Fruit fly (Drosophila melanogaster): Measurements from ENCODE around the gene CG7110.

CG7110 gene

dm6 chr2L:13368940-13369339 is 29.9 kb upstream of the CG7110 start, which contains the start of gene CG31855 (continued):
- TF ChIP-seq CG2678 (tag; optimal IDR thresholded peaks at IDR 0.05) (peak; percentile 81), Xrp1 (GFP tag; IDR thresholded peaks at IDR 0.05) (peak; percentile 86), sug (tag; optimal IDR thresholded peaks at IDR 0.05) (peak; percentile 81), Pdp1 (GFP tag; optimal IDR thresholded peaks at IDR 0.05) (peak; percentile 71 to 79), vnd (GFP tag; IDR thresholded peaks at IDR 0.05; ENCODE audit: partially characterized antibody) (0 out of 3 replicates have a peak, but pooled peaks have one; percentile 35), Dfd (GFP tag; optimal IDR thresholded peaks at IDR 0.05) (no peak), CG12744 (GFP tag; optimal IDR thresholded peaks at IDR 0.05) (peak; percentile 63), seq (GFP tag; IDR thresholded peaks at IDR 0.05) (peak; percentile 50; the same call in 1 of the 2 replicates), so (GFP tag; IDR thresholded peaks at IDR 0.05) (peak; percentile 72; the same call in 2 of the 3 replicates), Lhr (GFP tag; optimal IDR thresholded peaks at IDR 0.05) (peak; percentile 12), Hsf (GFP tag; optimal IDR thresholded peaks at IDR 0.05) (peak; percentile 80), wdn (GFP tag; IDR thresholded peaks at IDR 0.05) (peak; percentile 70), CG3281 (GFP tag; optimal IDR thresholded peaks at IDR 0.05) (peak; percentile 84), B-H1 (GFP tag; IDR thresholded peaks at IDR 0.05) (peak; percentile 19; the same call in 1 of the 3 replicates), hbn (GFP tag; IDR thresholded peaks at IDR 0.05; ENCODE audit: partially characterized antibody) (no peak), CG34422 (GFP tag; IDR thresholded peaks at IDR 0.05) (peak; percentile 87), C15 (GFP tag; IDR thresholded peaks at IDR 0.05) (0 out of 3 replicates have a peak, but pooled peaks have one; percentile 53), CG2712 (tag; optimal IDR thresholded peaks at IDR 0.05) (peak; percentile 80), Trl (optimal IDR thresholded peaks at IDR 0.05) (no peak), Trl (GFP tag; optimal IDR thresholded peaks at IDR 0.05) (peak; percentile 79), CG3847 (GFP tag; IDR thresholded peaks at IDR 0.05) (peak; percentile 91), CG1647 (GFP tag; optimal IDR thresholded peaks at IDR 0.05) (peak; percentile 81), Abd-B (GFP tag; optimal IDR thresholded peaks at IDR 0.05) (peak; percentile 30), CG7839 (tag; optimal IDR thresholded peaks at IDR 0.05) (peak; percentile 82), BtbVII (GFP tag; optimal IDR thresholded peaks at IDR 0.05) (peak; percentile 76), toy (GFP tag; IDR thresholded peaks at IDR 0.05) (no peak), stwl (tag; optimal IDR thresholded peaks at IDR 0.05) (peak; percentile 55), Dref (GFP tag; IDR thresholded peaks at IDR 0.05) (0 out of 2 replicates have a peak, but pooled peaks have one; percentile 25), ham (GFP tag; IDR thresholded peaks at IDR 0.05) (peak; percentile 37; the same call in 1 of the 2 replicates), amos (GFP tag; IDR thresholded peaks at IDR 0.05; ENCODE audit: partially characterized antibody) (no peak; the same call in 1 of the 2 replicates), CG11723 (GFP tag; optimal IDR thresholded peaks at IDR 0.05) (peak; percentile 63), pzg (GFP tag; optimal IDR thresholded peaks at IDR 0.05) (peak; percentile 63), CG9437 (GFP tag; optimal IDR thresholded peaks at IDR 0.05) (peak; percentile 68), Lim3 (GFP tag; IDR thresholded peaks at IDR 0.05) (no peak), HLH4C (GFP tag; IDR thresholded peaks at IDR 0.05; ENCODE audit: partially characterized antibody) (no peak), CG17829 (tag; optimal IDR thresholded peaks at IDR 0.05) (peak; percentile 80), Hr3 (GFP tag; optimal IDR thresholded peaks at IDR 0.05) (peak; percentile 82), Chrac-16 (GFP tag; optimal IDR thresholded peaks at IDR 0.05) (peak; percentile 85), gce (GFP tag; IDR thresholded peaks at IDR 0.05) (peak; percentile 35; the same call in 1 of the 3 replicates), CG12942 (GFP tag; optimal IDR thresholded peaks at IDR 0.05) (peak; percentile 82), ac (GFP tag; optimal IDR thresholded peaks at IDR 0.05) (no peak), CG15479 (GFP tag; optimal IDR thresholded peaks at IDR 0.05) (no peak), CG1024 (GFP tag; IDR thresholded peaks at IDR 0.05) (peak; percentile 69; the same call in 1 of the 2 replicates), CG7745 (tag; optimal IDR thresholded peaks at IDR 0.05) (no peak), MTF-1 (GFP tag; optimal IDR thresholded peaks at IDR 0.05; ENCODE audit: borderline replicate concordance) (peak; percentile 69), luna (GFP tag; optimal IDR thresholded peaks at IDR 0.05) (peak; percentile 16), dmrt11E (tag; optimal IDR thresholded peaks at IDR 0.05) (peak; percentile 71), peb (GFP tag; IDR thresholded peaks at IDR 0.05) (peak; percentile 47; the same call in 1 of the 2 replicates), crp (GFP tag; optimal IDR thresholded peaks at IDR 0.05) (peak in 1 of 2 experiments; percentile 42), CG34376 (GFP tag; optimal IDR thresholded peaks at IDR 0.05) (peak; percentile 90)
